Worm (Caenorhabditis elegans) whole organism, mixed stage, embryonic: ENCODE results near the gene dohh-1.

ENCODE experiments used
- ces-1 ChIP-seq: fragments of 150-350 bp; optimal IDR thresholded peaks from 2 replicates; lab custom pipeline; 2014; ENCODE audit warnings: missing biosample characterization, missing genetic modification reagents, missing genetic modification characterization
- elt-1 ChIP-seq: sonication (generic microtip); optimal IDR thresholded peaks from 2 replicates; lab custom pipeline; 2017; ENCODE audit warnings: missing genetic modification characterization, mild to moderate bottlenecking, missing compliant biosample characterization, antibody characterized with exemption, moderate library complexity, borderline replicate concordance; ENCODE audit not compliant: insufficient read depth
- elt-3 ChIP-seq: fragments of 150-350 bp; optimal IDR thresholded peaks from 2 replicates; lab custom pipeline; 2014; ENCODE audit warnings: missing biosample characterization, missing genetic modification characterization
- nhr-237 ChIP-seq: fragments of 150-350 bp; optimal IDR thresholded peaks from 2 replicates; lab custom pipeline; 2014; ENCODE audit warnings: missing biosample characterization, missing genetic modification characterization
- pha-4 ChIP-seq: fragments of 150-350 bp; optimal IDR thresholded peaks from 2 replicates; lab custom pipeline; 2018; ENCODE audit warnings: missing biosample characterization, missing genetic modification reagents, missing genetic modification characterization
- zip-8 ChIP-seq: fragments of 150-350 bp; optimal IDR thresholded peaks from 2 replicates; lab custom pipeline; 2014; ENCODE audit warnings: missing biosample characterization, missing genetic modification characterization
- ztf-11 ChIP-seq: fragments of 150-350 bp; optimal IDR thresholded peaks from 2 replicates; lab custom pipeline; 2014; ENCODE audit warnings: missing biosample characterization, missing genetic modification characterization

ce11 chrII:10550872-10551647, 28.7 kb upstream of the dohh-1 start:
- no peak for TF ChIP-seq zip-8 (tag; lab: Kevin White, UChicago)
- TF ChIP-seq nhr-237 (tag; lab: Kevin White, UChicago): no peak
- no peak for TF ChIP-seq elt-1 (tag; lab: Kevin White, UChicago)
- TF ChIP-seq ces-1 (GFP tag; lab: Kevin White, UChicago): no peak
- no peak for TF ChIP-seq pha-4 (tag; lab: Kevin White, UChicago)
- no peak for TF ChIP-seq elt-3 (tag; lab: Kevin White, UChicago)
- no peak for TF ChIP-seq ztf-11
